Worm (Caenorhabditis elegans) whole organism, mixed stage, embryonic: ENCODE results near the gene T08G3.6.

Experiments
- M03D4.4 ChIP-seq: sonication (generic microtip); optimal IDR thresholded peaks from 2 replicates; lab custom pipeline; 2017; ENCODE audit warnings: mild to moderate bottlenecking, missing genetic modification characterization, missing compliant biosample characterization
- bed-3 ChIP-seq: fragments of 200-800 bp; sonication (Bioruptor generic); optimal IDR thresholded peaks from 3 replicates; lab custom pipeline; 2018; ENCODE audit warnings: mild to moderate bottlenecking, missing genetic modification characterization, moderate library complexity, missing compliant biosample characterization
- blmp-1 ChIP-seq: fragments of 150-350 bp; optimal IDR thresholded peaks from 2 replicates; lab custom pipeline; 2014; ENCODE audit warnings: missing biosample characterization, missing genetic modification characterization
- ceh-43 ChIP-seq: fragments of 200-800 bp; sonication (Bioruptor generic); optimal IDR thresholded peaks from 2 replicates; lab custom pipeline; 2018; ENCODE audit warnings: mild to moderate bottlenecking, missing genetic modification characterization, moderate library complexity, missing compliant biosample characterization
- ceh-83 ChIP-seq: fragments of 200-800 bp; sonication (Bioruptor generic); optimal IDR thresholded peaks from 2 replicates; lab custom pipeline; 2018; ENCODE audit warnings: mild to moderate bottlenecking, missing genetic modification characterization, missing compliant biosample characterization
- ces-1 ChIP-seq: fragments of 150-350 bp; optimal IDR thresholded peaks from 2 replicates; lab custom pipeline; 2014; ENCODE audit warnings: missing biosample characterization, missing genetic modification reagents, missing genetic modification characterization
- cnd-1 ChIP-seq: fragments of 200-800 bp; sonication (Bioruptor generic); optimal IDR thresholded peaks from 2 replicates; lab custom pipeline; 2018; ENCODE audit warnings: mild to moderate bottlenecking, missing genetic modification characterization, missing compliant biosample characterization
- drap-1 ChIP-seq: fragments of 200-800 bp; sonication (Bioruptor generic); optimal IDR thresholded peaks from 3 replicates; lab custom pipeline; 2018; ENCODE audit warnings: mild to moderate bottlenecking, missing genetic modification characterization, missing compliant biosample characterization
- elt-3 ChIP-seq: fragments of 150-350 bp; optimal IDR thresholded peaks from 2 replicates; lab custom pipeline; 2014; ENCODE audit warnings: missing biosample characterization, missing genetic modification characterization
- flh-1 ChIP-seq: fragments of 200-800 bp; sonication (Bioruptor generic); optimal IDR thresholded peaks from 2 replicates; lab custom pipeline; 2018; ENCODE audit warnings: mild to moderate bottlenecking, missing genetic modification characterization, moderate library complexity, missing compliant biosample characterization
- ham-2 ChIP-seq: fragments of 200-800 bp; sonication (Bioruptor generic); optimal IDR thresholded peaks from 2 replicates; lab custom pipeline; 2018; ENCODE audit warnings: mild to moderate bottlenecking, missing genetic modification characterization, missing compliant biosample characterization
- lin-32 ChIP-seq: fragments of 200-800 bp; sonication (Bioruptor generic); optimal IDR thresholded peaks from 2 replicates; lab custom pipeline; 2018; ENCODE audit warnings: mild to moderate bottlenecking, missing genetic modification characterization, missing compliant biosample characterization
- lsy-2 ChIP-seq: fragments of 150-350 bp; optimal IDR thresholded peaks from 2 replicates; lab custom pipeline; 2014; ENCODE audit warnings: missing biosample characterization, missing genetic modification characterization
- mab-5 ChIP-seq: fragments of 150-350 bp; optimal IDR thresholded peaks from 2 replicates; lab custom pipeline; 2014; ENCODE audit warnings: missing biosample characterization, missing genetic modification characterization
- mep-1 ChIP-seq: fragments of 150-350 bp; optimal IDR thresholded peaks from 2 replicates; lab custom pipeline; 2017; ENCODE audit warnings: missing biosample characterization, missing genetic modification reagents, missing genetic modification characterization, inconsistent platforms
- mls-2 ChIP-seq: sonication (generic microtip); optimal IDR thresholded peaks from 2 replicates; lab custom pipeline; 2016; ENCODE audit warnings: mild to moderate bottlenecking, missing genetic modification characterization, moderate library complexity, missing compliant biosample characterization
- nhr-12 ChIP-seq: fragments of 150-350 bp; optimal IDR thresholded peaks from 2 replicates; lab custom pipeline; 2014; ENCODE audit warnings: missing biosample characterization, missing genetic modification characterization
- nhr-2 ChIP-seq: fragments of 150-350 bp; optimal IDR thresholded peaks from 2 replicates; lab custom pipeline; 2014; ENCODE audit warnings: missing biosample characterization, missing genetic modification characterization
- nhr-76 ChIP-seq: sonication (generic microtip); optimal IDR thresholded peaks from 2 replicates; lab custom pipeline; 2017; ENCODE audit warnings: missing biosample characterization, missing genetic modification characterization
- pha-4 ChIP-seq: fragments of 150-350 bp; optimal IDR thresholded peaks from 2 replicates; lab custom pipeline; 2018; ENCODE audit warnings: missing biosample characterization, missing genetic modification reagents, missing genetic modification characterization
- sem-2 ChIP-seq: fragments of 200-800 bp; sonication (Bioruptor generic); optimal IDR thresholded peaks from 2 replicates; lab custom pipeline; 2018; ENCODE audit warnings: mild to moderate bottlenecking, missing genetic modification characterization, missing compliant biosample characterization
- snpc-4 ChIP-seq: fragments of 150-350 bp; optimal IDR thresholded peaks from 2 replicates; lab custom pipeline; 2014; ENCODE audit warnings: missing biosample characterization, missing genetic modification characterization
- sptf-1 ChIP-seq: sonication (generic microtip); optimal IDR thresholded peaks from 2 replicates; lab custom pipeline; 2017; ENCODE audit warnings: mild to moderate bottlenecking, missing genetic modification characterization, moderate library complexity, missing compliant biosample characterization
- unc-120 ChIP-seq: sonication (generic microtip); optimal IDR thresholded peaks from 2 replicates; lab custom pipeline; 2017; ENCODE audit warnings: missing genetic modification characterization, missing compliant biosample characterization; ENCODE audit not compliant: poor library complexity, severe bottlenecking
- unc-62 ChIP-seq: fragments of 150-350 bp; optimal IDR thresholded peaks from 2 replicates; lab custom pipeline; 2014; ENCODE audit warnings: missing biosample characterization, missing genetic modification reagents, missing genetic modification characterization
- zip-8 ChIP-seq: fragments of 150-350 bp; optimal IDR thresholded peaks from 2 replicates; lab custom pipeline; 2014; ENCODE audit warnings: missing biosample characterization, missing genetic modification characterization
- ztf-11 ChIP-seq: fragments of 150-350 bp; optimal IDR thresholded peaks from 2 replicates; lab custom pipeline; 2014; ENCODE audit warnings: missing biosample characterization, missing genetic modification characterization

The T08G3.6 gene

ce11 chrV:16405366-16405765, 40.4 kb upstream of the T08G3.6 start:
- TF ChIP-seq mep-1 (tag; lab: Kevin White, UChicago) (no peak), nhr-76 (tag; lab: Kevin White, UChicago) (no peak), M03D4.4 (tag; lab: Kevin White, UChicago) (no peak)
- TF ChIP-seq, all 35 proteins: peak for 0

DNA sequence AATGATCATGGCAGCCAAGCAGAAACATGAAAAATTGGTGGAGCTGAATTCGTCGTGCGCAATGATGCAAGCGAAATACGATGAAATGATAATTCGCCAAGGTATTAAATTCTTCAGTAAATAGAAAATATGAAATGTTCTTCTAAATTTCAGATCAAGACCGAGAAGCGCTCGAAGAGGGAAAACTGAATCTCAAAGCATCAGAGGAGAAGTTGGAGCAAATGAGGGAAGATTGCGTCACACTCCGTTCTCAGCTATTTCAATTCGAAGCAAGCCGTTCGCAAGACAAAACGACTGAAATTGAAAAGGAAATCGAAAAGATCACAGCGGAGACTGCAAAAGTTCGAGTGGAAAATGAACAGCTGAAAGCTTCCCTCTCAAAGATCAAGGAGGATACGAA, 39.4 kb upstream of the T08G3.6 start:
- TF ChIP-seq bed-3 (GFP tag; lab: Kevin White, UChicago) (no peak), zip-8 (tag; lab: Kevin White, UChicago) (peak; percentile 57), cnd-1 (tag; lab: Kevin White, UChicago) (no peak), nhr-2 (no peak), ceh-43 (GFP tag; lab: Kevin White, UChicago) (no peak), mep-1 (tag; lab: Kevin White, UChicago) (no peak), drap-1 (GFP tag; lab: Kevin White, UChicago) (no peak), M03D4.4 (tag; lab: Kevin White, UChicago) (no peak)

DNA sequence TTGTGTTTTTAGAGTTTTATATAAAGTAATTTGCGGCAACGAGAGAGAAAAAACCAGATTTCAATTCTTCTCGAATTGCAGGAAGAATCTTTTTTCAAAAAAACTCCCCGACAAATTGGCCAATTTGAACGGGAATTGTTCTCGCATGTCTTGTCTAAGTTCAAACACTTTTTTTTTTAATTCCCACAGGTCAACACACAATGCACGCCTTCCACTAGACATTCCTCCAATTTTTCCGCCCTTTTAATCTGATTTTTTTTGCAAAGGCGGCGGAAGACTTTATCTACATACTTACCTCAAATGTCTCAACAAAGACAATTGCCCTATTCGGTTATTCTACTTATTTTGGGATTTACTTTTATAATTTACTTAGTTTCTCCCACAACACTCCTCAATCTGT, 38.1 kb upstream of the T08G3.6 start, which contains the start of gene F26D2.3:
Gene F26D2.3, plus strand, starts transcription at position 301 of the 400 bp plus-strand sequence.
- TF ChIP-seq blmp-1 (tag; lab: Kevin White, UChicago) = no peak
- no peak for TF ChIP-seq mab-5 (tag; lab: Kevin White, UChicago)

DNA sequence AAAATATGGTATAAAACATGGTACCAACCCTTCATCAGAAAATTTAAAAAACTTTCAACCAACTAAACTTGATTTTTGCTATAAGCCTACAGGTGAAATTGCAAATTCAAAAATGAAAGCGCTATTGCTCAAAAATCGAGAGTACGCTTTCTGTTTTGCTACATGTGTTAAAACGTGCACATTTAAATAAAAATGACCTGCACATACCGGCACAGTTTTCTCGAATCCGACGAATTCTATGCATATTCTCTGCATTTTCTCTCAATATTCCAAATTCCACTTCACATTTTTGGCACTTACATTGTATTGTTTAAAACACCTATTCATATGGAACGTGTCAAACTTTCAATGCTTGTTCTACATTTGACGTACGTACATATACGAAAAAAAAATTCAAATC, 35.3 kb upstream of the T08G3.6 start, which contains the start of gene srh-145:
Gene srh-145, plus strand, starts transcription at position 193 of the 400 bp plus-strand sequence.
- TF ChIP-seq cnd-1 (tag; lab: Kevin White, UChicago) = no peak
- no peak for TF ChIP-seq sptf-1 (tag; lab: Kevin White, UChicago)
- no peak for TF ChIP-seq unc-120
- TF ChIP-seq drap-1 (GFP tag; lab: Kevin White, UChicago) = no peak
- no peak for TF ChIP-seq unc-62 (GFP tag; lab: Kevin White, UChicago)
- TF ChIP-seq nhr-2 = no peak
- no peak for TF ChIP-seq elt-3
- no peak for TF ChIP-seq ces-1
- no peak for TF ChIP-seq sem-2 (GFP tag; lab: Kevin White, UChicago)

DNA sequence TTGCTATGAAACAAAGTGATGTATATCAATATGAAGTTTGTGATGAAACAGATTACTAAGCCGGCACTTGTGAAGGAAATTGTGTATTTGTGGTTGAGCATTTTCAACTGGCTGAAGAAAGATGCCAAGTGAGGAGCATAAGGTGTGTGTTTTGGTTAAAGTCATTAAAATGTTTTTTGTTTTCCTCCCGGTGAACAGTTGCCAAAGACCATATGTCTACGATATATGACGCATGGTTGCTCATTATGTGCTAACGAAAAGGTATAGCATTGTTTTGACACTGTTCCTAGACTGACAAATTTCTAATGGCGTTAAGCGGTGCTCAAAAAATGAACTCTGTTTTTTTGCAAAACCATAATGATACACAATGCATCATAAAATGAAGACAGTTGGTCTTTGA, 28.8 kb upstream of the T08G3.6 start, which contains the start of gene str-55:
Gene str-55, minus strand, starts transcription at position 101 of the 400 bp plus-strand sequence.
- TF ChIP-seq nhr-12 (tag; lab: Kevin White, UChicago) (no peak), flh-1 (no peak), drap-1 (GFP tag; lab: Kevin White, UChicago) (no peak), cnd-1 (tag; lab: Kevin White, UChicago) (no peak), ceh-43 (GFP tag; lab: Kevin White, UChicago) (no peak), ham-2 (GFP tag; lab: Kevin White, UChicago) (no peak), lin-32 (no peak), lsy-2 (tag; lab: Kevin White, UChicago) (no peak)

- TF ChIP-seq snpc-4 = no peak
- no peak for TF ChIP-seq ces-1
Observed at ce11 chrV:16419769-16420168, 26.0 kb upstream of the T08G3.6 start, which contains the start of gene F26D2.16. Gene F26D2.16, minus strand, starts transcription at chrV:16419869.

DNA sequence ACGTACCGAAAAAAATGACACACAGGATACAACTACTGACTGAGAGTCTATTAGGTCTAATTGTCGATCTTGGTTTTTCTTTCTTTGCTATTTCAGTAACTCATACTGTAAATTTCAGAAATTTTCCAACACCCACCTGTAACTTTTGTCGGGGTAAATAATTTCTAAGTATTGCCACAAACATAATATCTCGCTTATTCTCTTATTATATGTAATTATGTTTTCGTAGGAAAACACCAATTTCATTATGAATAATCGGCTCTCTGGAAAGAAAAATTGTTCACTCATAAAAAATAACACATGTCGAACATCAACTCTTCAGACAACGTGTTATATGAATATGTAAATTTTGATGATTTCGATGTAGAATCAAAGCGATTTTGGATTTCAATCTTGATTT, 25.1 kb upstream of the T08G3.6 start, which contains the start of gene srw-48:
Gene srw-48, plus strand, starts transcription at position 301 of the 400 bp plus-strand sequence.
- no peak for TF ChIP-seq pha-4 (tag; lab: Kevin White, UChicago)
- no peak for TF ChIP-seq ztf-11 (tag; lab: Kevin White, UChicago)
- TF ChIP-seq elt-3 = no peak
- no peak for TF ChIP-seq ceh-43 (GFP tag; lab: Kevin White, UChicago)
- TF ChIP-seq ceh-83 (GFP tag; lab: Kevin White, UChicago) = no peak
- TF ChIP-seq mls-2 (tag; lab: Kevin White, UChicago) = no peak
- no peak for TF ChIP-seq unc-62 (GFP tag; lab: Kevin White, UChicago)
- TF ChIP-seq ces-1 = no peak
